Fruit fly (Drosophila melanogaster): ENCODE data around the gene CG9636.
A peak's percentile ranks its signal among the peaks of the same experiment; 100 is the strongest.

Gene CG9636

dm6 chr3R:8243720-8244119, at the start of gene CG9636, which contains the start of the genes CG18749 and CG33722 (continued):
- TF ChIP-seq CG10565 (GFP tag; optimal IDR thresholded peaks at IDR 0.05), result no peak
- TF ChIP-seq eyg (GFP tag; optimal IDR thresholded peaks at IDR 0.05), result no peak
- TF ChIP-seq ATbp (GFP tag; optimal IDR thresholded peaks at IDR 0.05), result peak; percentile 10
- no peak for TF ChIP-seq CG17612 (GFP tag; IDR thresholded peaks at IDR 0.05)
- TF ChIP-seq Sry-β (GFP tag; optimal IDR thresholded peaks at IDR 0.05), result peak; percentile 77
- peak; percentile 90 for TF ChIP-seq YL-1 (GFP tag; optimal IDR thresholded peaks at IDR 0.05)
- TF ChIP-seq lov (optimal IDR thresholded peaks at IDR 0.05), result no peak
- no peak for TF ChIP-seq lov (GFP tag; IDR thresholded peaks at IDR 0.05)
- no peak for TF ChIP-seq CG8478 (optimal IDR thresholded peaks at IDR 0.05)
- peak; percentile 63 for TF ChIP-seq CG3847 (GFP tag; IDR thresholded peaks at IDR 0.05)
- peak; percentile 76 for TF ChIP-seq sob (GFP tag; IDR thresholded peaks at IDR 0.05)
- peak; percentile 45 for TF ChIP-seq CG5245 (GFP tag; optimal IDR thresholded peaks at IDR 0.05)
- TF ChIP-seq hb (GFP tag; IDR thresholded peaks at IDR 0.05; ENCODE audit: partially characterized antibody), result peak; percentile 94
- TF ChIP-seq HmgZ (tag; optimal IDR thresholded peaks at IDR 0.05), result peak; percentile 78
- no peak for TF ChIP-seq gsb (GFP tag; IDR thresholded peaks at IDR 0.05)
- TF ChIP-seq CG7745 (tag; optimal IDR thresholded peaks at IDR 0.05), result no peak
- TF ChIP-seq CG11247 (GFP tag; IDR thresholded peaks at IDR 0.05), result peak; percentile 61; the same call in 1 of the 2 replicates
- TF ChIP-seq br (optimal IDR thresholded peaks at IDR 0.05), result no peak
- TF ChIP-seq Eip74EF (GFP tag; optimal IDR thresholded peaks at IDR 0.05), result peak in 1 of 2 experiments; percentile 65
- peak; percentile 64 for TF ChIP-seq Spps (tag; optimal IDR thresholded peaks at IDR 0.05)
- no peak for TF ChIP-seq Ravus (GFP tag; IDR thresholded peaks at IDR 0.05)
- TF ChIP-seq CG14014 (GFP tag; IDR thresholded peaks at IDR 0.05), result peak; percentile 55; the same call in 1 of the 2 replicates
- peak; percentile 81 for TF ChIP-seq vvl (GFP tag; IDR thresholded peaks at IDR 0.05)
- TF ChIP-seq chif (GFP tag; optimal IDR thresholded peaks at IDR 0.05), result peak in 1 of 2 experiments; percentile 38
- no peak for TF ChIP-seq gcm2 (GFP tag; optimal IDR thresholded peaks at IDR 0.05)
- no peak for TF ChIP-seq kah (GFP tag; optimal IDR thresholded peaks at IDR 0.05)
- TF ChIP-seq PHDP (tag; optimal IDR thresholded peaks at IDR 0.05), result peak; percentile 75
- TF ChIP-seq Lhr (GFP tag; optimal IDR thresholded peaks at IDR 0.05), result peak; percentile 56
- peak; percentile 44 for TF ChIP-seq CG1233 (GFP tag; optimal IDR thresholded peaks at IDR 0.05)
- peak; percentile 43 for TF ChIP-seq croc (GFP tag; conservative IDR thresholded peaks at IDR 0.05)
- peak; percentile 46 for TF ChIP-seq Ets65A (GFP tag)
- TF ChIP-seq cwo (GFP tag; optimal IDR thresholded peaks at IDR 0.05), result no peak
- peak; percentile 97 for TF ChIP-seq CG34224 (GFP tag; IDR thresholded peaks at IDR 0.05; ENCODE audit: partially characterized antibody)
- peak; percentile 24 for TF ChIP-seq CG3065 (GFP tag; optimal IDR thresholded peaks at IDR 0.05)
- TF ChIP-seq dmrt99B (tag; optimal IDR thresholded peaks at IDR 0.05), result no peak
- no peak for TF ChIP-seq Hey (tag; optimal IDR thresholded peaks at IDR 0.05)
- peak; percentile 77 for TF ChIP-seq CG9932 (GFP tag; IDR thresholded peaks at IDR 0.05)
- TF ChIP-seq sens-2 (GFP tag; IDR thresholded peaks at IDR 0.05), result peak; percentile 37; the same call in 1 of the 2 replicates
- 0 out of 2 replicates have a peak, but pooled peaks have one; percentile 24 for TF ChIP-seq gt (GFP tag; IDR thresholded peaks at IDR 0.05)
- peak; percentile 46 to 72 for TF ChIP-seq dpn (GFP tag; optimal IDR thresholded peaks at IDR 0.05)
- TF ChIP-seq CG30431 (GFP tag; optimal IDR thresholded peaks at IDR 0.05), result no peak
- TF ChIP-seq dan (GFP tag; IDR thresholded peaks at IDR 0.05), result no peak
- peak; percentile 86 for TF ChIP-seq CG12659 (GFP tag; optimal IDR thresholded peaks at IDR 0.05)
- 0 out of 3 replicates have a peak, but pooled peaks have one; percentile 42 for TF ChIP-seq ken (GFP tag; IDR thresholded peaks at IDR 0.05)
- TF ChIP-seq Chrac-16 (GFP tag; optimal IDR thresholded peaks at IDR 0.05), result peak; percentile 73
- TF ChIP-seq h (optimal IDR thresholded peaks at IDR 0.05), result no peak
- peak; percentile 63 for TF ChIP-seq tap (tag; optimal IDR thresholded peaks at IDR 0.05)
- TF ChIP-seq Pdp1 (GFP tag; optimal IDR thresholded peaks at IDR 0.05), result peak; percentile 22 to 24
- TF ChIP-seq CG2199 (GFP tag; IDR thresholded peaks at IDR 0.05), result 0 out of 3 replicates have a peak, but pooled peaks have one; percentile 13
- TF ChIP-seq fru (optimal IDR thresholded peaks at IDR 0.05), result no peak
- peak; percentile 86 for TF ChIP-seq Ada2b (GFP tag; IDR thresholded peaks at IDR 0.05)
- no peak for TF ChIP-seq Trl (optimal IDR thresholded peaks at IDR 0.05)
- TF ChIP-seq Trl (GFP tag; optimal IDR thresholded peaks at IDR 0.05), result peak; percentile 48

Measured in whole organism, embryonic.